Fruit fly (Drosophila melanogaster) whole organism, adult: ENCODE results near the gene Grip84.

Experiments used
- Crg-1 ChIP-seq: fragments of 200-800 bp; sonication (Bioruptor generic); optimal IDR thresholded peaks from 2 replicates; lab custom pipeline; 2016; ENCODE audit warnings: missing biosample characterization, missing genetic modification characterization
- cic ChIP-seq: fragments of 200-800 bp; sonication (Bioruptor generic); optimal IDR thresholded peaks from 2 replicates; lab custom pipeline; 2017; ENCODE audit warnings: missing biosample characterization, mild to moderate bottlenecking, missing genetic modification characterization, moderate library complexity
- cnc ChIP-seq, 2 experiments: fragments of >200 bp; optimal IDR thresholded peaks; 2 replicates each; lab custom pipeline; 2017
- ovo ChIP-seq: fragments of 200-800 bp; sonication (Bioruptor generic); optimal IDR thresholded peaks from 2 replicates; lab custom pipeline; 2016; ENCODE audit warnings: missing biosample characterization, missing genetic modification characterization

DNA sequence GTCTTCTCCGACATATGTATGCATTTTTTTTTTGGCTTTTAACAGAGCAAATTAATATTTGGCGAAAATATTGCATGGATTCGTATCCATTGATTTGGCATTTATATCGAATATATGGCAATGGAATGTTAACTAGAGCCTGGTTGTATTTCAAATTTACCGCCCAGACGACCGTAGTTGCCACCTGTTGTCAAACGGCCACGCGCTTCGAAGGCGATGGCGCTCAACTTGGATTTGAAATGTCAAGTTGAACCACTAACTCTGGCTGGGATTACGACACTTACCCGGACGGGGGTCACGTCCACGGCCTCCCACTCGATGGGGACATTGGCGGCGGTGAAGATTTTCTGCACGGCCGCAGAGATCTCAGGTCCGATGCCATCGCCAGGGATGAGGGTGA lies 45.2 kb downstream of the Grip84 start:
- TF ChIP-seq ovo (GFP tag; lab: Kevin White, UChicago) = no peak
- no peak for TF ChIP-seq cnc (optimal IDR thresholded peaks at IDR 0.05; lab: Kevin White, UChicago)
- TF ChIP-seq Crg-1 = no peak
- no peak for TF ChIP-seq cic (GFP tag; lab: Kevin White, UChicago)
